Fruit fly (Drosophila melanogaster) whole organism, embryonic: ENCODE results near the gene HIP-R.

Experiments used
- ATbp ChIP-seq: fragments of 200-800 bp; sonication (Bioruptor generic); optimal IDR thresholded peaks from 2 replicates; lab custom pipeline; 2017; ENCODE audit warnings: missing biosample characterization, mild to moderate bottlenecking, missing genetic modification characterization, missing genetic modification reagents
- Adf1 ChIP-seq: fragments of 200-800 bp; sonication (Bioruptor generic); IDR thresholded peaks from 2 replicates; pipeline ENCODE4 v1.3.6; 2022; ENCODE audit warnings: missing biosample characterization, missing genetic modification characterization
- Bgb ChIP-seq: fragments of 200-800 bp; sonication (Bioruptor generic); IDR thresholded peaks from 2 replicates; pipeline ENCODE4 v1.3.6; 2022; ENCODE audit warnings: missing biosample characterization, missing genetic modification characterization; ENCODE audit not compliant: partially characterized antibody
- C15 ChIP-seq: fragments of 200-800 bp; sonication (Bioruptor generic); IDR thresholded peaks from 3 replicates; pipeline ENCODE4 v1.3.6; 2022; ENCODE audit warnings: missing biosample characterization, missing genetic modification characterization
- CG10147 ChIP-seq: fragments of 200-800 bp; sonication (Bioruptor generic); optimal IDR thresholded peaks from 2 replicates; lab custom pipeline; 2019; ENCODE audit warnings: missing biosample characterization, mild to moderate bottlenecking, missing genetic modification characterization, moderate library complexity
- CG11560 ChIP-seq: fragments of 200-800 bp; sonication (Bioruptor generic); IDR thresholded peaks from 3 replicates; pipeline ENCODE4 v1.3.6; 2022; ENCODE audit warnings: missing biosample characterization, missing genetic modification characterization
- CG13287 ChIP-seq: fragments of 200-800 bp; sonication (Bioruptor generic); IDR thresholded peaks from 2 replicates; pipeline ENCODE4 v1.3.6; 2022; ENCODE audit warnings: missing biosample characterization, missing genetic modification characterization; ENCODE audit not compliant: partially characterized antibody
- CG14965 ChIP-seq: fragments of 200-800 bp; sonication (Bioruptor generic); optimal IDR thresholded peaks from 2 replicates; lab custom pipeline; 2016; ENCODE audit warnings: missing biosample characterization, missing genetic modification characterization, borderline replicate concordance
- CG17328 ChIP-seq: fragments of 200-800 bp; sonication (Bioruptor generic); IDR thresholded peaks from 2 replicates; pipeline ENCODE4 v1.3.6; 2022; ENCODE audit warnings: missing biosample characterization, missing genetic modification characterization
- CG17568 ChIP-seq: fragments of 200-800 bp; sonication (Bioruptor generic); optimal IDR thresholded peaks from 2 replicates; lab custom pipeline; 2018; ENCODE audit warnings: missing biosample characterization, mild to moderate bottlenecking, missing genetic modification characterization, moderate library complexity
- CG17612 ChIP-seq: fragments of 200-800 bp; sonication (Bioruptor generic); IDR thresholded peaks from 2 replicates; pipeline ENCODE4 v1.3.6; 2022; ENCODE audit warnings: missing biosample characterization, missing genetic modification characterization
- CG17829 ChIP-seq: fragments of 200-800 bp; optimal IDR thresholded peaks from 2 replicates; lab custom pipeline; 2019; ENCODE audit warnings: missing biosample characterization, mild to moderate bottlenecking, missing genetic modification characterization, moderate library complexity
- CG31224 ChIP-seq: fragments of 200-800 bp; sonication (Bioruptor generic); IDR thresholded peaks from 2 replicates; pipeline ENCODE4 v1.3.6; 2022; ENCODE audit warnings: missing biosample characterization, missing genetic modification characterization
- CG33557 ChIP-seq: fragments of 200-800 bp; sonication (Bioruptor generic); optimal IDR thresholded peaks from 2 replicates; lab custom pipeline; 2019; ENCODE audit warnings: missing biosample characterization, mild to moderate bottlenecking, missing genetic modification characterization, moderate library complexity
- CG3726 ChIP-seq: fragments of 200-800 bp; sonication (Bioruptor generic); IDR thresholded peaks from 3 replicates; pipeline ENCODE4, ENCODE4 v1.3.6; 2022; ENCODE audit warnings: missing biosample characterization, missing genetic modification characterization
- CG3995 ChIP-seq: fragments of 200-800 bp; sonication (Bioruptor generic); optimal IDR thresholded peaks from 3 replicates; lab custom pipeline; 2016; ENCODE audit warnings: missing biosample characterization, missing genetic modification characterization
- CG4282 ChIP-seq: fragments of 200-800 bp; sonication (Bioruptor generic); optimal IDR thresholded peaks from 2 replicates; lab custom pipeline; 2016; ENCODE audit warnings: missing biosample characterization, missing genetic modification characterization
- CG6175 ChIP-seq: fragments of 200-800 bp; sonication (Bioruptor generic); IDR thresholded peaks from 3 replicates; pipeline ENCODE4 v1.3.6; 2022; ENCODE audit warnings: missing biosample characterization, missing genetic modification characterization
- CG6272 ChIP-seq: fragments of 200-800 bp; sonication (Bioruptor generic); IDR thresholded peaks from 2 replicates; pipeline ENCODE4 v1.3.6; 2022; ENCODE audit warnings: missing biosample characterization, missing genetic modification characterization
- CG6689 ChIP-seq: fragments of 200-800 bp; sonication (Bioruptor generic); IDR thresholded peaks from 2 replicates; pipeline ENCODE4 v1.3.6; 2022; ENCODE audit warnings: missing biosample characterization, missing genetic modification characterization
- CG7963 ChIP-seq: fragments of 200-800 bp; sonication (Bioruptor generic); IDR thresholded peaks from 3 replicates; pipeline ENCODE4 v1.3.6; 2022; ENCODE audit warnings: missing biosample characterization, missing genetic modification characterization; ENCODE audit not compliant: partially characterized antibody
- CG8290 ChIP-seq, 3 experiments: fragments of 200-800 bp; sonication (Bioruptor generic); optimal IDR thresholded peaks; 2 replicates each; lab custom pipeline; 2016 to 2019; ENCODE audit warnings: missing biosample characterization in 3 of 3, missing genetic modification characterization in 3 of 3, mild to moderate bottlenecking in 2 of 3, moderate library complexity in 1 of 3
- CG9437 ChIP-seq: fragments of 200-800 bp; sonication (Bioruptor generic); optimal IDR thresholded peaks from 2 replicates; lab custom pipeline; 2018; ENCODE audit warnings: missing biosample characterization, mild to moderate bottlenecking, missing genetic modification characterization
- CoRest ChIP-seq: fragments of 200-800 bp; sonication (Bioruptor generic); optimal IDR thresholded peaks from 3 replicates; lab custom pipeline; 2018; ENCODE audit warnings: missing biosample characterization, mild to moderate bottlenecking, missing genetic modification characterization, moderate library complexity
- D19A ChIP-seq: fragments of 200-800 bp; optimal IDR thresholded peaks from 3 replicates; lab custom pipeline; 2019; ENCODE audit warnings: missing biosample characterization, mild to moderate bottlenecking, missing genetic modification characterization, moderate library complexity
- Dref ChIP-seq: fragments of 200-800 bp; sonication (Bioruptor generic); IDR thresholded peaks from 2 replicates; pipeline ENCODE4 v1.3.6; 2022; ENCODE audit warnings: missing biosample characterization, missing genetic modification characterization
- Ets97D ChIP-seq: fragments of 200-800 bp; sonication (Bioruptor generic); optimal IDR thresholded peaks from 3 replicates; lab custom pipeline; 2016; ENCODE audit warnings: missing biosample characterization, missing genetic modification characterization
- HmgZ ChIP-seq: fragments of 200-800 bp; sonication (Bioruptor generic); optimal IDR thresholded peaks from 2 replicates; lab custom pipeline; 2018; ENCODE audit warnings: missing biosample characterization, mild to moderate bottlenecking, missing genetic modification characterization
- Jarid2 ChIP-seq: fragments of 200-800 bp; sonication (Bioruptor generic); optimal IDR thresholded peaks from 3 replicates; lab custom pipeline; 2017; ENCODE audit warnings: mild to moderate bottlenecking, missing biosample characterization, missing genetic modification reagents, missing genetic modification characterization
- Max ChIP-seq: fragments of 200-800 bp; sonication (Bioruptor generic); optimal IDR thresholded peaks from 2 replicates; lab custom pipeline; 2016; ENCODE audit warnings: missing biosample characterization, mild to moderate bottlenecking, missing genetic modification characterization
- PHDP ChIP-seq: fragments of 200-800 bp; sonication (Bioruptor generic); optimal IDR thresholded peaks from 3 replicates; lab custom pipeline; 2018; ENCODE audit warnings: missing biosample characterization, mild to moderate bottlenecking, missing genetic modification characterization, moderate library complexity
- Pdp1 ChIP-seq, 2 experiments: fragments of 200-800 bp; sonication (Bioruptor generic); optimal IDR thresholded peaks; 3 replicates each; lab custom pipeline; 2016; ENCODE audit warnings: missing biosample characterization in 2 of 2, missing genetic modification characterization in 2 of 2, mild to moderate bottlenecking in 1 of 2, moderate library complexity in 1 of 2
- YL-1 ChIP-seq: fragments of 200-800 bp; sonication (Bioruptor generic); optimal IDR thresholded peaks from 3 replicates; lab custom pipeline; 2017; ENCODE audit warnings: missing biosample characterization, mild to moderate bottlenecking, missing genetic modification characterization
- bowl ChIP-seq: fragments of 200-800 bp; sonication (Bioruptor generic); IDR thresholded peaks from 2 replicates; pipeline ENCODE4 v1.3.6; 2022; ENCODE audit warnings: missing biosample characterization, missing genetic modification characterization
- caup ChIP-seq: fragments of 200-800 bp; sonication (Bioruptor generic); optimal IDR thresholded peaks from 3 replicates; lab custom pipeline; 2017; ENCODE audit warnings: missing biosample characterization, mild to moderate bottlenecking, missing genetic modification characterization, moderate library complexity; ENCODE audit not compliant: severe bottlenecking
- chm ChIP-seq: fragments of 200-800 bp; sonication (Bioruptor generic); IDR thresholded peaks from 2 replicates; pipeline ENCODE4 v1.3.6; 2022; ENCODE audit warnings: missing biosample characterization, missing genetic modification characterization
- disco-r ChIP-seq: fragments of 200-800 bp; sonication (Bioruptor generic); optimal IDR thresholded peaks from 2 replicates; lab custom pipeline; 2016; ENCODE audit warnings: missing biosample characterization, missing genetic modification characterization
- dm ChIP-seq: fragments of 200-800 bp; sonication (Bioruptor generic); optimal IDR thresholded peaks from 3 replicates; lab custom pipeline; 2016; ENCODE audit warnings: missing biosample characterization, missing genetic modification characterization
- esg ChIP-seq: fragments of 200-800 bp; sonication (Bioruptor generic); conservative IDR thresholded peaks from 2 replicates; pipeline ENCODE4 v1.3.6; 2022; ENCODE audit warnings: missing biosample characterization, missing genetic modification characterization
- gce ChIP-seq: fragments of 200-800 bp; sonication (Bioruptor generic); IDR thresholded peaks from 3 replicates; pipeline ENCODE4 v1.3.6; 2022; ENCODE audit warnings: missing biosample characterization, missing genetic modification characterization
- gcm ChIP-seq: fragments of 200-800 bp; sonication (Bioruptor generic); optimal IDR thresholded peaks from 2 replicates; lab custom pipeline; 2019; ENCODE audit warnings: missing biosample characterization, mild to moderate bottlenecking, missing genetic modification characterization, moderate library complexity
- gt ChIP-seq: fragments of 200-800 bp; sonication (Bioruptor generic); IDR thresholded peaks from 2 replicates; pipeline ENCODE4 v1.3.6; 2022; ENCODE audit warnings: missing biosample characterization, missing genetic modification characterization
- hkb ChIP-seq, 2 experiments: fragments of 200-800 bp in 1 of 2; fragments of >200 bp in 1 of 2; sonication (Bioruptor generic) in 1 of 2; IDR thresholded peaks in 1 of 2; optimal IDR thresholded peaks in 1 of 2; 2 replicates each; pipeline versions ENCODE4 v1.3.6 to Lab custom; 2017 to 2022; ENCODE audit warnings: missing biosample characterization in 1 of 2, missing genetic modification characterization in 1 of 2
- luna ChIP-seq: fragments of 200-800 bp; sonication (Bioruptor generic); optimal IDR thresholded peaks from 2 replicates; lab custom pipeline; 2016; ENCODE audit warnings: missing biosample characterization, missing genetic modification characterization
- onecut ChIP-seq: fragments of 200-800 bp; sonication (Bioruptor generic); IDR thresholded peaks from 2 replicates; pipeline ENCODE4 v1.3.6; 2022; ENCODE audit warnings: missing biosample characterization, missing genetic modification characterization
- rib ChIP-seq: fragments of 200-800 bp; sonication (Bioruptor generic); IDR thresholded peaks from 2 replicates; pipeline ENCODE4 v1.3.6; 2022; ENCODE audit warnings: missing biosample characterization, missing genetic modification characterization
- tgo ChIP-seq: fragments of 200-800 bp; sonication (Bioruptor generic); IDR thresholded peaks from 3 replicates; pipeline ENCODE4 v1.3.6; 2022; ENCODE audit warnings: missing biosample characterization, missing genetic modification characterization
- vfl ChIP-seq: fragments of 200-800 bp; sonication (Bioruptor generic); optimal IDR thresholded peaks from 2 replicates; lab custom pipeline; 2016; ENCODE audit warnings: missing biosample characterization, missing genetic modification characterization

Gene HIP-R

dm6 chrX:3740725-3741440 is 48.9 kb upstream of the HIP-R start (continued):
- no peak for TF ChIP-seq tgo (GFP tag; lab: Robert Waterston, UW)
- peak; percentile 74; the same call in 1 of the 2 replicates for TF ChIP-seq rib (GFP tag; lab: Robert Waterston, UW)
- TF ChIP-seq chm (GFP tag; lab: Robert Waterston, UW), result no peak; the same call in 1 of the 2 replicates
- TF ChIP-seq CG4282 (GFP tag; lab: Kevin White, UChicago), result no peak
- TF ChIP-seq Dref (GFP tag; lab: Robert Waterston, UW), result no peak
- 0 out of 2 replicates have a peak, but pooled peaks have one; percentile 22 for TF ChIP-seq gt
- peak; percentile 53 for TF ChIP-seq CG14965 (GFP tag; lab: Kevin White, UChicago)
- no peak for TF ChIP-seq bowl (GFP tag; lab: Robert Waterston, UW)
- TF ChIP-seq CG17568 (GFP tag; lab: Kevin White, UChicago), result peak; percentile 0
- no peak for TF ChIP-seq CoRest (tag; lab: Kevin White, UChicago)
- no peak for TF ChIP-seq esg (GFP tag; lab: Robert Waterston, UW)
- peak; percentile 45; the same call in 1 of the 3 replicates for TF ChIP-seq gce
- no peak for TF ChIP-seq CG17612 (GFP tag; lab: Robert Waterston, UW)
- TF ChIP-seq YL-1 (GFP tag; lab: Kevin White, UChicago), result peak; percentile 2
- TF ChIP-seq caup, result no peak
- TF ChIP-seq C15 (GFP tag; lab: Robert Waterston, UW), result no peak
- no peak for TF ChIP-seq CG6689 (GFP tag; lab: Robert Waterston, UW)
- peak; percentile 69; the same call in 1 of the 2 replicates for TF ChIP-seq Adf1 (GFP tag; lab: Robert Waterston, UW)
- TF ChIP-seq PHDP (tag; lab: Kevin White, UChicago), result no peak
- TF ChIP-seq Ets97D (GFP tag; lab: Kevin White, UChicago), result no peak
- TF ChIP-seq Pdp1 (GFP tag; optimal IDR thresholded peaks at IDR 0.05; lab: Kevin White, UChicago), result peak; percentile 9 to 46
- TF ChIP-seq disco-r (GFP tag; lab: Kevin White, UChicago), result no peak
- no peak for TF ChIP-seq vfl (GFP tag; lab: Kevin White, UChicago)
- peak; percentile 27 for TF ChIP-seq dm (GFP tag; lab: Kevin White, UChicago)
- TF ChIP-seq gcm, result no peak
- no peak for TF ChIP-seq HmgZ (tag; lab: Kevin White, UChicago)
- TF ChIP-seq CG6175 (GFP tag; lab: Robert Waterston, UW), result no peak
- TF ChIP-seq CG17829 (tag; lab: Kevin White, UChicago), result no peak
- peak; percentile 92 for TF ChIP-seq CG8290 (GFP tag; optimal IDR thresholded peaks at IDR 0.05; lab: Kevin White, UChicago)
- peak in 1 of 2 experiments; percentile 32 for TF ChIP-seq CG8290 (tag; optimal IDR thresholded peaks at IDR 0.05; lab: Kevin White, UChicago)
- no peak for TF ChIP-seq CG33557 (GFP tag; lab: Kevin White, UChicago)
- peak; percentile 34 for TF ChIP-seq CG3995
- TF ChIP-seq CG11560 (tag; lab: Robert Waterston, UW), result no peak
- TF ChIP-seq CG3726 (GFP tag; lab: Robert Waterston, UW), result no peak
- TF ChIP-seq CG9437 (GFP tag; lab: Kevin White, UChicago), result peak; percentile 99
- no peak for TF ChIP-seq CG10147 (GFP tag; lab: Kevin White, UChicago)
- no peak for TF ChIP-seq luna (GFP tag; lab: Kevin White, UChicago)
- TF ChIP-seq CG31224 (GFP tag; lab: Robert Waterston, UW), result peak; percentile 100
- TF ChIP-seq CG7963 (GFP tag; lab: Robert Waterston, UW), result no peak
- TF ChIP-seq CG6272, result no peak
- TF ChIP-seq ATbp (GFP tag; lab: Kevin White, UChicago), result no peak
- TF ChIP-seq D19A, result peak; percentile 56
- no peak for TF ChIP-seq Max (GFP tag; lab: Kevin White, UChicago)
- peak; percentile 54; the same call in 1 of the 2 replicates for TF ChIP-seq Bgb (GFP tag; lab: Robert Waterston, UW)
- TF ChIP-seq hkb (optimal IDR thresholded peaks at IDR 0.05; lab: Kevin White, UChicago), result no peak
- 0 out of 2 replicates have a peak, but pooled peaks have one; percentile 12 for TF ChIP-seq hkb (GFP tag; IDR thresholded peaks at IDR 0.05; lab: Robert Waterston, UW)
- TF ChIP-seq CG13287 (GFP tag; lab: Robert Waterston, UW), result peak; percentile 70
- peak; percentile 44; the same call in 1 of the 2 replicates for TF ChIP-seq CG17328 (GFP tag; lab: Robert Waterston, UW)
- TF ChIP-seq Jarid2 (GFP tag; lab: Kevin White, UChicago), result no peak
- TF ChIP-seq onecut (GFP tag; lab: Robert Waterston, UW), result peak; percentile 35; the same call in 1 of the 2 replicates
